Worm (Caenorhabditis elegans) whole organism, L4 larva: Measurements from ENCODE around the gene Y55F3AM.9.

Experiments
- D1046.2 ChIP-seq: fragments of 200-800 bp; sonication (Bioruptor generic); IDR thresholded peaks from 2 replicates; pipeline ENCODE4 v1.3.6; 2022; ENCODE audit warnings: missing genetic modification characterization, missing compliant biosample characterization
- F10B5.3 ChIP-seq: sonication (generic microtip); optimal IDR thresholded peaks from 2 replicates; lab custom pipeline; 2016; ENCODE audit warnings: mild to moderate bottlenecking, missing genetic modification characterization, missing compliant biosample characterization
- R02D3.7 ChIP-seq: fragments of 150-350 bp; sonication (generic microtip); optimal IDR thresholded peaks from 3 replicates; lab custom pipeline; 2014; ENCODE audit warnings: missing biosample characterization, missing genetic modification characterization
- T26A8.4 ChIP-seq: fragments of 200-800 bp; sonication (Bioruptor generic); IDR thresholded peaks from 2 replicates; pipeline ENCODE4 v1.3.6; 2022; ENCODE audit warnings: missing genetic modification characterization, missing compliant biosample characterization
- Y5F2A.4 ChIP-seq: fragments of 200-800 bp; sonication (Bioruptor generic); optimal IDR thresholded peaks from 2 replicates; lab custom pipeline; 2018; ENCODE audit warnings: mild to moderate bottlenecking, missing genetic modification characterization, missing compliant biosample characterization
- ama-1 ChIP-seq: fragments of 150-350 bp; optimal IDR thresholded peaks from 2 replicates; lab custom pipeline; 2014; ENCODE audit warnings: inconsistent platforms, mixed read lengths
- ceh-20 ChIP-seq: fragments of 200-800 bp; sonication (Bioruptor generic); IDR thresholded peaks from 2 replicates; pipeline ENCODE4 v1.3.6; 2022; ENCODE audit warnings: missing genetic modification reagents, missing genetic modification characterization, missing compliant biosample characterization
- ceh-82 ChIP-seq: sonication (generic microtip); optimal IDR thresholded peaks from 2 replicates; lab custom pipeline; 2017; ENCODE audit warnings: missing biosample characterization, missing genetic modification characterization
- daf-16 ChIP-seq, 3 experiments: sonication (generic microtip); optimal IDR thresholded peaks; 2 replicates each; lab custom pipeline; 2016 to 2017; ENCODE audit warnings: missing genetic modification characterization in 3 of 3, missing genetic modification reagents in 3 of 3, mild to moderate bottlenecking in 2 of 3, missing compliant biosample characterization in 2 of 3, missing biosample characterization in 1 of 3, moderate library complexity in 1 of 3
- dmd-6 ChIP-seq: fragments of 200-800 bp; sonication (Bioruptor generic); IDR thresholded peaks from 2 replicates; pipeline ENCODE4 v1.3.6; 2022; ENCODE audit warnings: missing genetic modification reagents, missing genetic modification characterization, missing compliant biosample characterization
- dmd-9 ChIP-seq: fragments of 200-800 bp; sonication (Bioruptor generic); IDR thresholded peaks from 2 replicates; pipeline ENCODE4 v1.3.6; 2022; ENCODE audit warnings: missing genetic modification reagents, missing genetic modification characterization, missing compliant biosample characterization
- duxl-1 ChIP-seq: sonication (generic microtip); optimal IDR thresholded peaks from 2 replicates; lab custom pipeline; 2016; ENCODE audit warnings: mild to moderate bottlenecking, missing genetic modification characterization, moderate library complexity, missing compliant biosample characterization; ENCODE audit not compliant: poor library complexity
- gei-8 ChIP-seq: fragments of 200-800 bp; sonication (Bioruptor generic); optimal IDR thresholded peaks from 2 replicates; lab custom pipeline; 2018; ENCODE audit warnings: mild to moderate bottlenecking, missing genetic modification characterization, missing compliant biosample characterization
- hif-1 ChIP-seq, 2 experiments: sonication (generic microtip); optimal IDR thresholded peaks; 2 replicates each; lab custom pipeline; 2016 to 2017; ENCODE audit warnings: missing compliant biosample characterization in 2 of 2, missing genetic modification characterization in 2 of 2, missing genetic modification reagents in 2 of 2, missing genotype in 2 of 2, mild to moderate bottlenecking in 1 of 2
- hlh-11 ChIP-seq: fragments of 200-800 bp; sonication (Bioruptor generic); optimal IDR thresholded peaks from 2 replicates; lab custom pipeline; 2018; ENCODE audit warnings: mild to moderate bottlenecking, missing genetic modification characterization, missing compliant biosample characterization
- hlh-30 ChIP-seq: sonication (generic microtip); optimal IDR thresholded peaks from 2 replicates; lab custom pipeline; 2017; ENCODE audit warnings: antibody characterized with exemption, mild to moderate bottlenecking, missing genetic modification characterization, missing compliant biosample characterization; ENCODE audit not compliant: insufficient read depth
- hmg-1.1 ChIP-seq: fragments of 200-800 bp; sonication (Bioruptor generic); IDR thresholded peaks from 2 replicates; pipeline ENCODE4 v1.3.6; 2022; ENCODE audit warnings: missing genetic modification reagents, missing genetic modification characterization, missing compliant biosample characterization
- lim-7 ChIP-seq: fragments of 200-800 bp; sonication (Bioruptor generic); IDR thresholded peaks from 2 replicates; pipeline ENCODE4 v1.3.6; 2022; ENCODE audit warnings: missing genetic modification characterization, missing compliant biosample characterization
- lin-1 ChIP-seq: fragments of 200-800 bp; sonication (Bioruptor generic); IDR thresholded peaks from 2 replicates; pipeline ENCODE4 v1.3.6; 2022; ENCODE audit warnings: missing genetic modification reagents, missing genetic modification characterization, missing compliant biosample characterization
- lin-15B ChIP-seq: fragments of 150-350 bp; sonication (generic microtip); optimal IDR thresholded peaks from 3 replicates; lab custom pipeline; 2014; ENCODE audit warnings: missing biosample characterization, missing genetic modification characterization
- lin-29 ChIP-seq: fragments of 200-800 bp; sonication (Bioruptor generic); IDR thresholded peaks from 2 replicates; pipeline ENCODE4 v1.3.6; 2022; ENCODE audit warnings: missing genetic modification reagents, missing genetic modification characterization, missing compliant biosample characterization
- lin-38 ChIP-seq: fragments of 200-800 bp; sonication (Bioruptor generic); IDR thresholded peaks from 2 replicates; pipeline ENCODE4 v1.3.6; 2022; ENCODE audit warnings: missing genetic modification reagents, missing genetic modification characterization, missing compliant biosample characterization
- lsy-2 ChIP-seq, 2 experiments: fragments of 150-350 bp in 1 of 2; sonication (generic microtip) in 1 of 2; optimal IDR thresholded peaks; 2 replicates each; lab custom pipeline; 2014 to 2017; ENCODE audit warnings: missing biosample characterization in 2 of 2, missing genetic modification characterization in 2 of 2
- madf-5 ChIP-seq, 2 experiments: fragments of 200-800 bp; sonication (Bioruptor generic); IDR thresholded peaks; 2 replicates each; pipeline ENCODE4 v1.3.6; 2022; ENCODE audit warnings: missing compliant biosample characterization in 2 of 2, missing genetic modification characterization in 2 of 2
- madf-9 ChIP-seq: fragments of 200-800 bp; sonication (Bioruptor generic); conservative IDR thresholded peaks from 2 replicates; pipeline ENCODE4 v1.3.6; 2022; ENCODE audit warnings: missing genetic modification reagents, missing genetic modification characterization, missing compliant biosample characterization
- mdl-1 ChIP-seq, 2 experiments: fragments of 150-350 bp in 1 of 2; sonication (generic microtip) in 1 of 2; optimal IDR thresholded peaks; 2 replicates each; lab custom pipeline; 2014 to 2017; ENCODE audit warnings: missing biosample characterization in 2 of 2, missing genetic modification characterization in 2 of 2
- mdt-29 ChIP-seq: fragments of 200-800 bp; sonication (Bioruptor generic); IDR thresholded peaks from 2 replicates; pipeline ENCODE4 v1.3.6; 2022; ENCODE audit warnings: missing genetic modification reagents, missing genetic modification characterization, missing compliant biosample characterization
- nhr-10 ChIP-seq: fragments of 150-350 bp; optimal IDR thresholded peaks from 2 replicates; lab custom pipeline; 2014; ENCODE audit warnings: missing biosample characterization, missing genetic modification characterization
- nhr-102 ChIP-seq: sonication (generic microtip); optimal IDR thresholded peaks from 2 replicates; lab custom pipeline; 2016; ENCODE audit warnings: mild to moderate bottlenecking, missing genetic modification characterization, moderate library complexity, missing compliant biosample characterization
- nhr-237 ChIP-seq: sonication (generic microtip); optimal IDR thresholded peaks from 2 replicates; lab custom pipeline; 2017; ENCODE audit warnings: missing biosample characterization, missing genetic modification characterization
- nhr-25 ChIP-seq: sonication (generic microtip); optimal IDR thresholded peaks from 2 replicates; lab custom pipeline; 2017; ENCODE audit warnings: missing genetic modification characterization, mild to moderate bottlenecking, missing compliant biosample characterization, antibody characterized with exemption, moderate library complexity, borderline replicate concordance; ENCODE audit not compliant: insufficient read depth
- nhr-28 ChIP-seq: fragments of 150-350 bp; optimal IDR thresholded peaks from 2 replicates; lab custom pipeline; 2014; ENCODE audit warnings: missing biosample characterization, missing genetic modification characterization
- nhr-42 ChIP-seq: fragments of 200-800 bp; sonication (Bioruptor generic); IDR thresholded peaks from 2 replicates; pipeline ENCODE4 v1.3.6; 2022; ENCODE audit warnings: missing genetic modification characterization, missing compliant biosample characterization
- nhr-77 ChIP-seq: fragments of 150-350 bp; optimal IDR thresholded peaks from 2 replicates; lab custom pipeline; 2014; ENCODE audit warnings: missing biosample characterization, missing genetic modification characterization
- pqm-1 ChIP-seq: sonication (generic microtip); optimal IDR thresholded peaks from 2 replicates; lab custom pipeline; 2017; ENCODE audit warnings: missing biosample characterization, missing genetic modification characterization
- rbr-2 ChIP-seq: sonication (generic microtip); optimal IDR thresholded peaks from 2 replicates; lab custom pipeline; 2016; ENCODE audit warnings: missing genotype, missing genetic modification characterization, missing compliant biosample characterization
- saeg-2 ChIP-seq: fragments of 200-800 bp; sonication (Bioruptor generic); IDR thresholded peaks from 2 replicates; pipeline ENCODE4 v1.3.6; 2022; ENCODE audit warnings: missing genetic modification reagents, missing genetic modification characterization, missing compliant biosample characterization
- set-16 ChIP-seq: fragments of 200-800 bp; sonication (Bioruptor generic); IDR thresholded peaks from 2 replicates; pipeline ENCODE4 v1.3.6; 2022; ENCODE audit warnings: missing genetic modification reagents, missing genetic modification characterization, missing compliant biosample characterization
- skn-1 ChIP-seq: fragments of 150-350 bp; optimal IDR thresholded peaks from 2 replicates; lab custom pipeline; 2014; ENCODE audit warnings: missing biosample characterization, missing genetic modification characterization
- snpc-1.2 ChIP-seq: fragments of 200-800 bp; sonication (Bioruptor generic); IDR thresholded peaks from 2 replicates; pipeline ENCODE4 v1.3.6; 2022; ENCODE audit warnings: missing genetic modification reagents, missing genetic modification characterization, missing compliant biosample characterization
- snpc-4 ChIP-seq: fragments of 150-350 bp; optimal IDR thresholded peaks from 2 replicates; lab custom pipeline; 2014; ENCODE audit warnings: missing biosample characterization, missing genetic modification characterization
- tag-97 ChIP-seq: fragments of 200-800 bp; sonication (Bioruptor generic); IDR thresholded peaks from 2 replicates; pipeline ENCODE4 v1.3.6; 2022; ENCODE audit warnings: missing genetic modification characterization, missing compliant biosample characterization
- tra-1 ChIP-seq: fragments of 200-800 bp; sonication (Bioruptor generic); IDR thresholded peaks from 2 replicates; pipeline ENCODE4 v1.3.6; 2022; ENCODE audit warnings: missing genetic modification reagents, missing genetic modification characterization, missing compliant biosample characterization
- unc-130 ChIP-seq: sonication (generic microtip); optimal IDR thresholded peaks from 2 replicates; lab custom pipeline; 2016; ENCODE audit warnings: missing genetic modification reagents, missing genetic modification characterization, missing compliant biosample characterization
- unc-39 ChIP-seq: sonication (generic microtip); optimal IDR thresholded peaks from 2 replicates; lab custom pipeline; 2017; ENCODE audit warnings: missing biosample characterization, missing genetic modification characterization
- vab-7 ChIP-seq: fragments of 200-800 bp; sonication (Bioruptor generic); IDR thresholded peaks from 2 replicates; pipeline ENCODE4 v1.3.6; 2022; ENCODE audit warnings: missing genetic modification reagents, missing genetic modification characterization, missing compliant biosample characterization
- zfp-2 ChIP-seq: sonication (generic microtip); optimal IDR thresholded peaks from 2 replicates; lab custom pipeline; 2016; ENCODE audit warnings: mild to moderate bottlenecking, missing genetic modification characterization, missing compliant biosample characterization
- zip-11 ChIP-seq: fragments of 200-800 bp; sonication (Bioruptor generic); IDR thresholded peaks from 2 replicates; pipeline ENCODE4 v1.3.6; 2022; ENCODE audit warnings: missing genetic modification characterization, missing compliant biosample characterization
- ztf-11 ChIP-seq: fragments of 150-350 bp; optimal IDR thresholded peaks from 2 replicates; lab custom pipeline; 2014; ENCODE audit warnings: missing biosample characterization, missing genetic modification characterization
- ztf-7 ChIP-seq: fragments of 150-350 bp; optimal IDR thresholded peaks from 2 replicates; lab custom pipeline; 2014; ENCODE audit warnings: missing biosample characterization, missing genetic modification characterization

Y55F3AM.9 gene

DNA sequence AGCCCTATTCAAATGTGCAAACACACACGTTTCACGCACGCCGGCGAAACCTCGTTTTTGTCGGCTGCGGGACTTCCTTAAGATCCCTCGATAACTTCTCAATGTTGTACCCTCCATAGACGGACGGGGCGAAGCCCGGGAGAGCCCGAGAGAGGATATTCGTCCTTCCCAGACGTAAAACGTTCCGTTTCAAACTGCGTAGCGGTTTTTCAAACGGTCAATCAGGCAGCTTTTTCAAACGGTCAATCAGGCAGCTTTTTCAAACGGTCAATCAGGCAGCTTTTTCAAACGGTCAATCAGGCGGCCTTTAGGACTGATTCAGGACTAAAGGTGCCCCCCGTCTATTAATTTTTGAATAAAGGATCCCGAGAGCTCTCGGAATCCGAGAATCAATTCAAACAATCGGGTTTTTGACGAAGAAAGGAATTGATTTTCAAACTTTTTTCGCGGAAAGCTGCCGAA, 18.3 kb downstream of the Y55F3AM.9 start (continued):
- peak; percentile 51 for TF ChIP-seq gei-8 (GFP tag; lab: Kevin White, UChicago)
- TF ChIP-seq lin-29 (GFP tag; lab: Robert Waterston, UW) = no peak
- no peak for TF ChIP-seq saeg-2
- TF ChIP-seq vab-7 (GFP tag; lab: Robert Waterston, UW) = no peak
- TF ChIP-seq duxl-1 (tag; lab: Kevin White, UChicago) = peak; percentile 27
- TF ChIP-seq T26A8.4 = peak; percentile 85
- no peak for TF ChIP-seq hif-1 (tag; optimal IDR thresholded peaks at IDR 0.05; lab: Kevin White, UChicago)
- no peak for TF ChIP-seq pqm-1 (tag; lab: Kevin White, UChicago)
- no peak for TF ChIP-seq nhr-77
- TF ChIP-seq mdl-1 (tag; optimal IDR thresholded peaks at IDR 0.05; lab: Kevin White, UChicago) = no peak
- no peak for TF ChIP-seq tag-97
- peak; percentile 82 for TF ChIP-seq mdt-29
- TF ChIP-seq lin-38 (GFP tag; lab: Robert Waterston, UW) = peak; percentile 88
- TF ChIP-seq ztf-11 (tag; lab: Kevin White, UChicago) = no peak
- TF ChIP-seq snpc-1.2 (GFP tag; lab: Robert Waterston, UW) = peak; percentile 74
- TF ChIP-seq daf-16 (GFP tag; optimal IDR thresholded peaks at IDR 0.05; lab: Kevin White, UChicago) = no peak
- TF ChIP-seq daf-16 (tag; optimal IDR thresholded peaks at IDR 0.05; lab: Kevin White, UChicago) = peak; percentile 30
- peak; percentile 29 for TF ChIP-seq hlh-11 (tag; lab: Kevin White, UChicago)
- TF ChIP-seq ztf-7 (tag; lab: Kevin White, UChicago) = no peak
- 0 out of 2 replicates have a peak, but pooled peaks have one; percentile 69 for TF ChIP-seq lim-7
- peak; percentile 25 for TF ChIP-seq R02D3.7 (tag; lab: Kevin White, UChicago)
- TF ChIP-seq lsy-2 (tag; optimal IDR thresholded peaks at IDR 0.05; lab: Kevin White, UChicago) = peak in 1 of 2 experiments; percentile 20
- peak; percentile 47 for TF ChIP-seq nhr-102
- TF ChIP-seq nhr-10 (tag; lab: Kevin White, UChicago) = no peak
- TF ChIP-seq Y5F2A.4 (GFP tag; lab: Kevin White, UChicago) = no peak
- TF ChIP-seq D1046.2 (GFP tag; lab: Robert Waterston, UW) = no peak
- TF ChIP-seq ceh-20 (GFP tag; lab: Robert Waterston, UW) = no peak
- no peak for TF ChIP-seq tra-1 (GFP tag; lab: Robert Waterston, UW)
- TF ChIP-seq nhr-28 (tag; lab: Kevin White, UChicago) = no peak
- no peak for TF ChIP-seq unc-39 (tag; lab: Kevin White, UChicago)
- no peak for TF ChIP-seq hmg-1.1
- TF ChIP-seq dmd-6 (GFP tag; lab: Robert Waterston, UW) = no peak
- TF ChIP-seq skn-1 = no peak
- no peak for TF ChIP-seq madf-5 (GFP tag; IDR thresholded peaks at IDR 0.05; lab: Robert Waterston, UW)
- TF ChIP-seq lin-15B (tag; lab: Kevin White, UChicago) = no peak
- TF ChIP-seq zip-11 = no peak
- peak; percentile 95 for TF ChIP-seq ama-1 (lab: Kevin White, UChicago)
- TF ChIP-seq nhr-237 = no peak
- no peak for TF ChIP-seq nhr-25 (tag; lab: Kevin White, UChicago)
- TF ChIP-seq unc-130 (GFP tag; lab: Kevin White, UChicago) = peak; percentile 86
- no peak for TF ChIP-seq zfp-2 (tag; lab: Kevin White, UChicago)
- TF ChIP-seq nhr-42 = 0 out of 2 replicates have a peak, but pooled peaks have one; percentile 23
- peak; percentile 18; the same call in 1 of the 2 replicates for TF ChIP-seq set-16 (GFP tag; lab: Robert Waterston, UW)
- no peak for TF ChIP-seq hlh-30 (tag; lab: Kevin White, UChicago)
- peak; percentile 37 for TF ChIP-seq F10B5.3 (tag; lab: Kevin White, UChicago)
- no peak for TF ChIP-seq rbr-2 (tag; lab: Kevin White, UChicago)
- TF ChIP-seq snpc-4 (tag; lab: Kevin White, UChicago) = peak; percentile 79
- peak; percentile 55; the same call in 1 of the 2 replicates for TF ChIP-seq lin-1 (GFP tag; lab: Robert Waterston, UW)
- no peak for TF ChIP-seq madf-9 (GFP tag; lab: Robert Waterston, UW)
- TF ChIP-seq ceh-82 (tag; lab: Kevin White, UChicago) = no peak
- peak; percentile 53; the same call in 1 of the 2 replicates for TF ChIP-seq dmd-9
